Worm (Caenorhabditis elegans) whole organism, L2 larva: Measurements from ENCODE around the gene Y54G2A.48.
A peak's percentile ranks its signal among the peaks of the same experiment; 100 is the strongest.

Experiments
- C34F6.9 ChIP-seq: fragments of 150-350 bp; optimal IDR thresholded peaks from 2 replicates; lab custom pipeline; 2014; ENCODE audit warnings: missing biosample characterization, missing genetic modification characterization
- F13H6.1 ChIP-seq: sonication (generic microtip); optimal IDR thresholded peaks from 2 replicates; lab custom pipeline; 2016; ENCODE audit warnings: missing genetic modification characterization, missing compliant biosample characterization
- R02D3.7 ChIP-seq: fragments of 150-350 bp; optimal IDR thresholded peaks from 2 replicates; lab custom pipeline; 2014; ENCODE audit warnings: missing biosample characterization, missing genetic modification characterization
- ZK546.5 ChIP-seq: sonication (generic microtip); optimal IDR thresholded peaks from 2 replicates; lab custom pipeline; 2017; ENCODE audit warnings: missing biosample characterization, missing genetic modification characterization
- aly-2 ChIP-seq: fragments of 150-350 bp; optimal IDR thresholded peaks from 2 replicates; lab custom pipeline; 2014; ENCODE audit warnings: missing biosample characterization, missing genetic modification characterization
- ceh-16 ChIP-seq: fragments of 150-350 bp; optimal IDR thresholded peaks from 2 replicates; lab custom pipeline; 2014; ENCODE audit warnings: missing biosample characterization, missing genetic modification characterization
- ceh-82 ChIP-seq: fragments of 150-350 bp; optimal IDR thresholded peaks from 2 replicates; lab custom pipeline; 2014; ENCODE audit warnings: missing biosample characterization, missing genetic modification characterization
- crh-2 ChIP-seq: sonication (generic microtip); optimal IDR thresholded peaks from 2 replicates; lab custom pipeline; 2017; ENCODE audit warnings: missing biosample characterization, missing genetic modification characterization
- dmd-4 ChIP-seq: sonication (generic microtip); optimal IDR thresholded peaks from 2 replicates; lab custom pipeline; 2017; ENCODE audit warnings: missing biosample characterization, missing genetic modification characterization
- egl-27 ChIP-seq: sonication (generic microtip); optimal IDR thresholded peaks from 3 replicates; lab custom pipeline; 2017; ENCODE audit warnings: missing biosample characterization, missing genetic modification reagents, missing genetic modification characterization
- elt-1 ChIP-seq: fragments of 150-350 bp; optimal IDR thresholded peaks from 2 replicates; lab custom pipeline; 2014; ENCODE audit warnings: missing biosample characterization, missing genetic modification characterization
- elt-3 ChIP-seq: sonication (generic microtip); optimal IDR thresholded peaks from 2 replicates; lab custom pipeline; 2017; ENCODE audit warnings: missing biosample characterization, missing genetic modification characterization
- fos-1 ChIP-seq: fragments of 150-350 bp; optimal IDR thresholded peaks from 2 replicates; lab custom pipeline; 2014; ENCODE audit warnings: missing biosample characterization, missing genetic modification characterization
- gmeb-1 ChIP-seq: fragments of 150-350 bp; optimal IDR thresholded peaks from 2 replicates; lab custom pipeline; 2014; ENCODE audit warnings: missing biosample characterization, missing genetic modification characterization
- lin-13 ChIP-seq: fragments of 150-350 bp; optimal IDR thresholded peaks from 2 replicates; lab custom pipeline; 2014; ENCODE audit warnings: missing biosample characterization, missing genetic modification reagents, missing genetic modification characterization
- lin-39 ChIP-seq: fragments of 150-350 bp; optimal IDR thresholded peaks from 2 replicates; lab custom pipeline; 2014; ENCODE audit warnings: missing biosample characterization, missing genetic modification reagents, missing genetic modification characterization
- lsy-2 ChIP-seq, 2 experiments: fragments of 150-350 bp in 1 of 2; sonication (generic microtip) in 1 of 2; optimal IDR thresholded peaks; 2 replicates each; lab custom pipeline; 2014 to 2017; ENCODE audit warnings: missing biosample characterization in 2 of 2, missing genetic modification characterization in 2 of 2
- mab-5 ChIP-seq: fragments of 150-350 bp; optimal IDR thresholded peaks from 2 replicates; lab custom pipeline; 2014; ENCODE audit warnings: missing biosample characterization, missing genetic modification characterization
- nhr-129 ChIP-seq: fragments of 150-350 bp; optimal IDR thresholded peaks from 2 replicates; lab custom pipeline; 2014; ENCODE audit warnings: missing biosample characterization, missing genetic modification characterization
- nhr-23 ChIP-seq: fragments of 150-350 bp; optimal IDR thresholded peaks from 2 replicates; lab custom pipeline; 2014; ENCODE audit warnings: missing biosample characterization, missing genetic modification reagents, missing genetic modification characterization
- nhr-25 ChIP-seq: fragments of 150-350 bp; sonication (generic microtip); optimal IDR thresholded peaks from 3 replicates; lab custom pipeline; 2014; ENCODE audit warnings: missing biosample characterization, missing genetic modification characterization
- peb-1 ChIP-seq: fragments of 150-350 bp; optimal IDR thresholded peaks from 2 replicates; lab custom pipeline; 2014; ENCODE audit warnings: missing biosample characterization, missing genetic modification characterization
- sma-3 ChIP-seq: sonication (generic microtip); optimal IDR thresholded peaks from 2 replicates; lab custom pipeline; 2016; ENCODE audit warnings: missing genetic modification reagents, missing genetic modification characterization, missing compliant biosample characterization
- sma-9 ChIP-seq, 2 experiments: fragments of 150-350 bp in 1 of 2; sonication (generic microtip) in 1 of 2; optimal IDR thresholded peaks; 2 replicates each; lab custom pipeline; 2014 to 2016; ENCODE audit warnings: missing genetic modification characterization in 2 of 2, mild to moderate bottlenecking in 1 of 2, missing biosample characterization in 1 of 2, missing compliant biosample characterization in 1 of 2, missing genetic modification reagents in 1 of 2, moderate library complexity in 1 of 2
- unc-55 ChIP-seq: fragments of 150-350 bp; sonication (generic microtip); optimal IDR thresholded peaks from 3 replicates; lab custom pipeline; 2014; ENCODE audit warnings: missing biosample characterization, missing genetic modification reagents, missing genetic modification characterization
- unc-62 ChIP-seq: fragments of 150-350 bp; optimal IDR thresholded peaks from 2 replicates; lab custom pipeline; 2014; ENCODE audit warnings: missing biosample characterization, missing genetic modification reagents, missing genetic modification characterization
- ztf-1 ChIP-seq: fragments of 200-800 bp; sonication (Bioruptor generic); conservative IDR thresholded peaks from 2 replicates; pipeline ENCODE4 v1.3.6; 2022; ENCODE audit warnings: missing genetic modification characterization, missing compliant biosample characterization
- ztf-11 ChIP-seq: sonication (generic microtip); optimal IDR thresholded peaks from 2 replicates; lab custom pipeline; 2017; ENCODE audit warnings: missing biosample characterization, missing genetic modification characterization
- ztf-4 ChIP-seq: fragments of 150-350 bp; optimal IDR thresholded peaks from 2 replicates; lab custom pipeline; 2014; ENCODE audit warnings: missing biosample characterization, missing genetic modification characterization

Gene Y54G2A.48

DNA sequence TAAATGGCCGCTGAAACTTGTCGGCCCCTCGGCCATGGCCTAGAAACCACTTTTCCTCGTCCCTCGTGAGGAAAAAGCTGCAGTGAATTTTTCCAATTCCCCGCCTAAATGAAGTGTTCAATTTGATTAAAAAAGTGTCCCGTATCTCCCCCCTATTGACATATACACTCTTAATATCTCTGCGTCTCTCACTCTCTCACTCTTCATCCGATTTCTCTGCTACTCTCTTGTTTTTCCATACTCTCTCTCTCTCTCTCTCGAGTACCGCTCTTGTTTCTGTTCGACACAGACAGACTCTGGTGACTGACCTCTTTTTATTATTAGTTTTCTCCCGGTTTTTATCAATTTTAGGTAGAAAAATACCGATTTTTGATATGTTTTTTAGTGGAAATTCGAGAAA, 47.4 kb downstream of the Y54G2A.48 start:
- TF ChIP-seq crh-2 (tag; lab: Kevin White, UChicago) = peak; percentile 46
- TF ChIP-seq mab-5 (tag; lab: Kevin White, UChicago) = no peak
- peak; percentile 20 for TF ChIP-seq nhr-129
- peak; percentile 40 for TF ChIP-seq lin-13 (GFP tag; lab: Kevin White, UChicago)
- no peak for TF ChIP-seq unc-62
- no peak for TF ChIP-seq dmd-4 (tag; lab: Kevin White, UChicago)
- no peak for TF ChIP-seq lin-39 (tag; lab: Kevin White, UChicago)
- peak; percentile 34 for TF ChIP-seq gmeb-1 (tag; lab: Kevin White, UChicago)
- TF ChIP-seq elt-3 = no peak
- no peak for TF ChIP-seq ceh-82 (tag; lab: Kevin White, UChicago)
- peak; percentile 31 for TF ChIP-seq F13H6.1 (tag; lab: Kevin White, UChicago)
- TF ChIP-seq unc-55 = peak; percentile 44
- peak; percentile 28 for TF ChIP-seq sma-3
- no peak for TF ChIP-seq R02D3.7 (tag; lab: Kevin White, UChicago)
- peak; percentile 10 for TF ChIP-seq fos-1 (tag; lab: Kevin White, UChicago)
- TF ChIP-seq lsy-2 (tag; optimal IDR thresholded peaks at IDR 0.05; lab: Kevin White, UChicago) = peak; percentile 26 to 51
- peak; percentile 9 for TF ChIP-seq nhr-25 (tag; lab: Kevin White, UChicago)
- peak; percentile 43 for TF ChIP-seq C34F6.9

DNA sequence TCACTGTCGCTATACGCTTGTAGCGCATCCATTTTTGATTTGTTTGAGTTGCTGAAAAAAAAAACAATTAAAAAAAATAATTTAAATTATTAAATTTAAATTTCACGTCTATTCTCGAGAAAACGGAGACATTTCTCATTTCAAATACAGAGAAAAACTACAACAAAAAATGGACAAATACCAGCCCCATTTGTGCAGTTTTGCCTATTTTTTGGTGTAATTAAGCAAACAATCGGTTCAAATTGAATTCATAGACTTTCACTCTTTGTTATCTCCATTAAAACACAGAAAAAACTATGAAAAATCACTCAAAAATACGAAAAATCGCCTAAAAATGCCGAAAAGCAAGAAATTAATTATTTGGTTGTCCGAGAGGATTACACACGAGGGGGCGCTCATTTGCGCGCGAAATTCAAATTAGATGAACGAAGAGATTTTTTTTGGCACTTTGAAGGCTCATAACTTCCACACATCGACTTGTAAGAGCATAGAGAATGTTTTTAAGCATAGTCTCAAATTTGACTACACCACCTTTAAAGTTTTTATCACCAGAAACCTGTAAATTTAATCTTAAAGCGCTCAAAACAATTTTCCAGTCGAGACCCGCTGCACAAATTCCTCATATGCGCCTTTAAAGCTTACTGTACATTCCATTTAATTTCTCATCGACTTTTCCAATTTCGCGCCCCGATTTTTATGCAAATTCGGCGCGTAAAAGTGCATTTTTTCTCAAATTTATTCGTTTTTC, 49.5 kb downstream of the Y54G2A.48 start, which contains the start of gene Y54G2A.12:
TSS of gene Y54G2A.12 (minus strand) at position 51 of the 748 bp plus-strand sequence.
- no peak for TF ChIP-seq aly-2 (tag; lab: Kevin White, UChicago)
- no peak for TF ChIP-seq ztf-1 (GFP tag; lab: Robert Waterston, UW)
- no peak for TF ChIP-seq peb-1 (tag; lab: Kevin White, UChicago)
- no peak for TF ChIP-seq ztf-11 (tag; lab: Kevin White, UChicago)
- TF ChIP-seq ztf-4 = no peak
- TF ChIP-seq nhr-129 = no peak
- TF ChIP-seq elt-1 (tag; lab: Kevin White, UChicago) = no peak
- TF ChIP-seq ZK546.5 (tag; lab: Kevin White, UChicago) = no peak
- TF ChIP-seq lsy-2 (tag; optimal IDR thresholded peaks at IDR 0.05; lab: Kevin White, UChicago) = no peak
- TF ChIP-seq sma-9 (GFP tag; optimal IDR thresholded peaks at IDR 0.05; lab: Kevin White, UChicago) = no peak
- TF ChIP-seq sma-9 (tag; optimal IDR thresholded peaks at IDR 0.05; lab: Kevin White, UChicago) = no peak
- TF ChIP-seq egl-27 = no peak
- no peak for TF ChIP-seq nhr-23 (tag; lab: Kevin White, UChicago)
- TF ChIP-seq gmeb-1 (tag; lab: Kevin White, UChicago) = no peak
- no peak for TF ChIP-seq ceh-16
